Fruit fly (Drosophila melanogaster) whole organism, embryonic: ENCODE data around the gene IKKbeta.

ENCODE experiments used
- BtbVII ChIP-seq: fragments of 200-800 bp; sonication (Bioruptor generic); optimal IDR thresholded peaks from 3 replicates; lab custom pipeline; 2017; ENCODE audit warnings: missing biosample characterization, mild to moderate bottlenecking, missing genetic modification characterization
- CG10543 ChIP-seq: fragments of 200-800 bp; sonication (Bioruptor generic); optimal IDR thresholded peaks from 3 replicates; lab custom pipeline; 2017; ENCODE audit warnings: missing biosample characterization, mild to moderate bottlenecking, missing genetic modification characterization, moderate library complexity
- CG11456 ChIP-seq: fragments of 200-800 bp; sonication (Bioruptor generic); IDR thresholded peaks from 3 replicates; pipeline ENCODE4 v1.3.6; 2022; ENCODE audit warnings: missing biosample characterization, missing genetic modification characterization
- CG11560 ChIP-seq: fragments of 200-800 bp; sonication (Bioruptor generic); IDR thresholded peaks from 3 replicates; pipeline ENCODE4 v1.3.6; 2022; ENCODE audit warnings: missing biosample characterization, missing genetic modification characterization
- CG11723 ChIP-seq: fragments of 200-800 bp; sonication (Bioruptor generic); optimal IDR thresholded peaks from 2 replicates; lab custom pipeline; 2017; ENCODE audit warnings: missing biosample characterization, mild to moderate bottlenecking, missing genetic modification characterization
- CG13123 ChIP-seq: fragments of 200-800 bp; sonication (Bioruptor generic); optimal IDR thresholded peaks from 2 replicates; lab custom pipeline; 2016; ENCODE audit warnings: missing biosample characterization, missing genetic modification characterization
- CG15601 ChIP-seq: fragments of 200-800 bp; sonication (Bioruptor generic); optimal IDR thresholded peaks from 3 replicates; lab custom pipeline; 2019; ENCODE audit warnings: missing biosample characterization, mild to moderate bottlenecking, missing genetic modification characterization, moderate library complexity
- CG17912 ChIP-seq: fragments of 200-800 bp; sonication (Bioruptor generic); optimal IDR thresholded peaks from 2 replicates; lab custom pipeline; 2018; ENCODE audit warnings: missing biosample characterization, mild to moderate bottlenecking, missing genetic modification characterization
- CG18476 ChIP-seq: fragments of 200-800 bp; sonication (Bioruptor generic); optimal IDR thresholded peaks from 2 replicates; lab custom pipeline; 2016; ENCODE audit warnings: missing biosample characterization, mild to moderate bottlenecking, missing genetic modification characterization
- CG18619 ChIP-seq: fragments of 200-800 bp; sonication (Bioruptor generic); optimal IDR thresholded peaks from 3 replicates; lab custom pipeline; 2017; ENCODE audit warnings: missing biosample characterization, mild to moderate bottlenecking, missing genetic modification characterization
- CG2678 ChIP-seq: fragments of 200-800 bp; sonication (Bioruptor generic); optimal IDR thresholded peaks from 3 replicates; lab custom pipeline; 2019; ENCODE audit warnings: missing biosample characterization, mild to moderate bottlenecking, missing genetic modification characterization, moderate library complexity
- CG4328 ChIP-seq: fragments of 200-800 bp; sonication (Bioruptor generic); optimal IDR thresholded peaks from 3 replicates; lab custom pipeline; 2017; ENCODE audit warnings: missing biosample characterization, missing genetic modification reagents, missing genetic modification characterization
- CG5180 ChIP-seq: fragments of 200-800 bp; sonication (Bioruptor generic); optimal IDR thresholded peaks from 3 replicates; lab custom pipeline; 2017; ENCODE audit warnings: missing biosample characterization, missing genetic modification characterization, mild to moderate bottlenecking, moderate library complexity, missing genetic modification reagents
- CG6765 ChIP-seq: fragments of 200-800 bp; sonication (Bioruptor generic); optimal IDR thresholded peaks from 3 replicates; lab custom pipeline; 2017; ENCODE audit warnings: missing biosample characterization, mild to moderate bottlenecking, missing genetic modification characterization
- CG6813 ChIP-seq: fragments of 200-800 bp; sonication (Bioruptor generic); optimal IDR thresholded peaks from 2 replicates; lab custom pipeline; 2017; ENCODE audit warnings: missing biosample characterization, missing genetic modification characterization, mild to moderate bottlenecking, moderate library complexity, missing genetic modification reagents
- CG8290 ChIP-seq, 3 experiments: fragments of 200-800 bp; sonication (Bioruptor generic); optimal IDR thresholded peaks; 2 replicates each; lab custom pipeline; 2016 to 2019; ENCODE audit warnings: missing biosample characterization in 3 of 3, missing genetic modification characterization in 3 of 3, mild to moderate bottlenecking in 2 of 3, moderate library complexity in 1 of 3
- CG9609 ChIP-seq: fragments of 200-800 bp; sonication (Bioruptor generic); optimal IDR thresholded peaks from 3 replicates; lab custom pipeline; 2016; ENCODE audit warnings: missing biosample characterization, missing genetic modification characterization
- CrebB ChIP-seq: fragments of 200-800 bp; sonication (Bioruptor generic); optimal IDR thresholded peaks from 3 replicates; lab custom pipeline; 2018; ENCODE audit warnings: missing biosample characterization, mild to moderate bottlenecking, missing genetic modification characterization
- Dip2 ChIP-seq: fragments of 200-800 bp; sonication (Bioruptor generic); IDR thresholded peaks from 2 replicates; pipeline ENCODE4 v1.3.6; 2022; ENCODE audit warnings: missing biosample characterization, missing genetic modification characterization
- ERR ChIP-seq: fragments of 200-800 bp; sonication (Bioruptor generic); optimal IDR thresholded peaks from 2 replicates; lab custom pipeline; 2016; ENCODE audit warnings: missing biosample characterization, missing genetic modification characterization
- HHEX ChIP-seq: fragments of 200-800 bp; sonication (Bioruptor generic); optimal IDR thresholded peaks from 3 replicates; lab custom pipeline; 2017; ENCODE audit warnings: missing biosample characterization, mild to moderate bottlenecking, missing genetic modification characterization, missing genetic modification reagents
- HLH54F ChIP-seq: fragments of 200-800 bp; sonication (Bioruptor generic); optimal IDR thresholded peaks from 3 replicates; lab custom pipeline; 2016; ENCODE audit warnings: missing biosample characterization, missing genetic modification characterization
- HmgZ ChIP-seq: fragments of 200-800 bp; sonication (Bioruptor generic); optimal IDR thresholded peaks from 2 replicates; lab custom pipeline; 2018; ENCODE audit warnings: missing biosample characterization, mild to moderate bottlenecking, missing genetic modification characterization
- Hr51 ChIP-seq, 2 experiments: fragments of 200-800 bp; sonication (Bioruptor generic); optimal IDR thresholded peaks; 2 replicates in 1 of 2; 3 replicates in 1 of 2; lab custom pipeline; 2016 to 2018; ENCODE audit warnings: missing biosample characterization in 2 of 2, missing genetic modification characterization in 2 of 2, mild to moderate bottlenecking in 1 of 2, moderate library complexity in 1 of 2
- Lhr ChIP-seq: fragments of 200-800 bp; sonication (Bioruptor generic); optimal IDR thresholded peaks from 3 replicates; lab custom pipeline; 2017; ENCODE audit warnings: mild to moderate bottlenecking, missing biosample characterization, missing genetic modification reagents, missing genetic modification characterization
- MBD-R2 ChIP-seq: fragments of 200-800 bp; sonication (Bioruptor generic); IDR thresholded peaks from 2 replicates; pipeline ENCODE4 v1.3.6; 2022; ENCODE audit warnings: missing biosample characterization, missing genetic modification characterization
- Nf-YB ChIP-seq: fragments of 200-800 bp; sonication (Bioruptor generic); optimal IDR thresholded peaks from 3 replicates; lab custom pipeline; 2019; ENCODE audit warnings: missing biosample characterization, mild to moderate bottlenecking, missing genetic modification characterization, moderate library complexity
- PHDP ChIP-seq: fragments of 200-800 bp; sonication (Bioruptor generic); optimal IDR thresholded peaks from 3 replicates; lab custom pipeline; 2018; ENCODE audit warnings: missing biosample characterization, mild to moderate bottlenecking, missing genetic modification characterization, moderate library complexity
- Pdp1 ChIP-seq, 2 experiments: fragments of 200-800 bp; sonication (Bioruptor generic); optimal IDR thresholded peaks; 3 replicates each; lab custom pipeline; 2016; ENCODE audit warnings: missing biosample characterization in 2 of 2, missing genetic modification characterization in 2 of 2, mild to moderate bottlenecking in 1 of 2, moderate library complexity in 1 of 2
- Rfx ChIP-seq: fragments of 200-800 bp; sonication (Bioruptor generic); IDR thresholded peaks from 2 replicates; pipeline ENCODE4 v1.3.6; 2022; ENCODE audit warnings: missing biosample characterization, missing genetic modification characterization
- Scr ChIP-seq: fragments of 200-800 bp; sonication (Bioruptor generic); IDR thresholded peaks from 2 replicates; pipeline ENCODE4 v1.3.6; 2022; ENCODE audit warnings: missing biosample characterization, missing genetic modification characterization; ENCODE audit not compliant: partially characterized antibody
- Stat92E ChIP-seq, 3 experiments: fragments of >200 bp in 2 of 3; fragments of 200-800 bp in 1 of 3; sonication (Bioruptor generic) in 1 of 3; optimal IDR thresholded peaks; 2 replicates each; lab custom pipeline; 2017 to 2019; ENCODE audit warnings: missing biosample characterization in 3 of 3, missing genetic modification characterization in 3 of 3, mild to moderate bottlenecking in 1 of 3, moderate library complexity in 1 of 3
- br ChIP-seq: fragments of >200 bp; optimal IDR thresholded peaks from 2 replicates; lab custom pipeline; 2017
- chm ChIP-seq: fragments of 200-800 bp; sonication (Bioruptor generic); IDR thresholded peaks from 2 replicates; pipeline ENCODE4 v1.3.6; 2022; ENCODE audit warnings: missing biosample characterization, missing genetic modification characterization
- ind ChIP-seq: fragments of 200-800 bp; sonication (Bioruptor generic); optimal IDR thresholded peaks from 3 replicates; lab custom pipeline; 2016; ENCODE audit warnings: missing biosample characterization, missing genetic modification characterization
- lov ChIP-seq, 2 experiments: fragments of 200-800 bp in 1 of 2; fragments of >200 bp in 1 of 2; sonication (Bioruptor generic) in 1 of 2; IDR thresholded peaks in 1 of 2; optimal IDR thresholded peaks in 1 of 2; 2 replicates in 1 of 2; 3 replicates in 1 of 2; pipeline versions ENCODE4 v1.3.6 to Lab custom; 2017 to 2022; ENCODE audit warnings: missing biosample characterization in 1 of 2, missing genetic modification characterization in 1 of 2
- nau ChIP-seq: fragments of 200-800 bp; sonication (Bioruptor generic); optimal IDR thresholded peaks from 3 replicates; lab custom pipeline; 2017; ENCODE audit warnings: missing biosample characterization, mild to moderate bottlenecking, missing genetic modification characterization, missing genetic modification reagents
- odd ChIP-seq: fragments of 200-800 bp; sonication (Bioruptor generic); optimal IDR thresholded peaks from 2 replicates; lab custom pipeline; 2017; ENCODE audit warnings: missing biosample characterization, mild to moderate bottlenecking, missing genetic modification characterization
- onecut ChIP-seq: fragments of 200-800 bp; sonication (Bioruptor generic); IDR thresholded peaks from 2 replicates; pipeline ENCODE4 v1.3.6; 2022; ENCODE audit warnings: missing biosample characterization, missing genetic modification characterization
- repo ChIP-seq: fragments of 200-800 bp; sonication (Bioruptor generic); optimal IDR thresholded peaks from 2 replicates; lab custom pipeline; 2016; ENCODE audit warnings: missing biosample characterization, missing genetic modification characterization
- run ChIP-seq: fragments of 200-800 bp; sonication (Bioruptor generic); optimal IDR thresholded peaks from 3 replicates; lab custom pipeline; 2018; ENCODE audit warnings: missing biosample characterization, mild to moderate bottlenecking, missing genetic modification characterization
- sd ChIP-seq: fragments of 200-800 bp; sonication (Bioruptor generic); optimal IDR thresholded peaks from 3 replicates; lab custom pipeline; 2018; ENCODE audit warnings: missing biosample characterization, mild to moderate bottlenecking, missing genetic modification characterization, moderate library complexity
- sens ChIP-seq: fragments of 200-800 bp; sonication (Bioruptor generic); peaks from one replicate; lab custom pipeline; 2016; ENCODE audit warnings: missing biosample characterization, missing genetic modification characterization
- sens-2 ChIP-seq: fragments of 200-800 bp; sonication (Bioruptor generic); IDR thresholded peaks from 2 replicates; pipeline ENCODE4 v1.3.6; 2022; ENCODE audit warnings: missing biosample characterization, missing genetic modification characterization
- sim ChIP-seq: fragments of 200-800 bp; sonication (Bioruptor generic); IDR thresholded peaks from 2 replicates; pipeline ENCODE4 v1.3.6; 2022; ENCODE audit warnings: missing biosample characterization, missing genetic modification characterization
- unc-4 ChIP-seq: fragments of 200-800 bp; sonication (Bioruptor generic); IDR thresholded peaks from 2 replicates; pipeline ENCODE4 v1.3.6; 2022; ENCODE audit warnings: missing biosample characterization, missing genetic modification characterization; ENCODE audit not compliant: partially characterized antibody
- unpg ChIP-seq: fragments of 200-800 bp; sonication (Bioruptor generic); optimal IDR thresholded peaks from 3 replicates; lab custom pipeline; 2018; ENCODE audit warnings: missing biosample characterization, mild to moderate bottlenecking, missing genetic modification characterization, moderate library complexity

The IKKbeta gene

dm6 chr3R:16013580-16013979 is 35.6 kb downstream of the IKKbeta start (continued):
- no peak for TF ChIP-seq HHEX (GFP tag; lab: Kevin White, UChicago)
- no peak for TF ChIP-seq lov (optimal IDR thresholded peaks at IDR 0.05; lab: Kevin White, UChicago)
- no peak for TF ChIP-seq lov (GFP tag; IDR thresholded peaks at IDR 0.05; lab: Robert Waterston, UW)
- no peak for TF ChIP-seq CG18476 (GFP tag; lab: Kevin White, UChicago)
- TF ChIP-seq CG18619 (GFP tag; lab: Kevin White, UChicago), result no peak
- no peak for TF ChIP-seq CG6765 (GFP tag; lab: Kevin White, UChicago)
- no peak for TF ChIP-seq Dip2 (GFP tag; lab: Robert Waterston, UW)
- no peak for TF ChIP-seq CG11723 (GFP tag; lab: Kevin White, UChicago)
- TF ChIP-seq Lhr (GFP tag; lab: Kevin White, UChicago), result no peak
- TF ChIP-seq sim (GFP tag; lab: Robert Waterston, UW), result no peak
- no peak for TF ChIP-seq onecut
- peak; percentile 94 for TF ChIP-seq Nf-YB (GFP tag; lab: Kevin White, UChicago)
- TF ChIP-seq CG9609 (GFP tag; lab: Kevin White, UChicago), result no peak
- no peak for TF ChIP-seq nau (GFP tag; lab: Kevin White, UChicago)
- no peak for TF ChIP-seq CG11456

DNA sequence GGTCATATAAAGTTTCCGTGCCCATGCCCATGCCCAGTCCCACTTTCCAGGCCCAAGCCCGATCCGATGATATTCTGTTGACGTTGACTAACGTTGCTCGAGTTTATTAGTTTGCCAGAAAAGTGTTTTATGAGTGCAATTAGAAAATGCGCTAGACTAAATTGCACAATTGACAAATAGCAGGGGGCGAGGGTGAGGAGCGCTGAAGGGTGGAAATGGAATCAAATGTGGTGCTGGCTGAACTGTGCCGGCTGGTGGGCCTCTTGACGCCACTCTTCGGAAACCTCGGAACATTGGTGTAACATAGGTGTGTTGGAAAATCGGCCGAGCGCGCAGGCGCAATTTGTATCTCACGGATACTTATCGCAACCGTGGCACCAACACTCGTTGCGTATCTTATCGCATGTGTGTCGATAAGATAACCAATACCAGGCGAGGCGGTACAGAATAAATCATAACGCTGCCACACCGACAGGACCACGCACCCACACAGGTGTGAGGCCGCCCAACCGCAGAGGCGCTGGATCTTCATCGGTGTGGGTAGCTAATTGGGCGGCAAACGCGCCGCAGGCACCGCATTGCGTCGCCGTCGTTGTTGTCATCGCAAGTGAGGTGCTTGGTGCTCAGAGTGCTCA is 37.4 kb downstream of the IKKbeta start:
- no peak for TF ChIP-seq unc-4
- TF ChIP-seq CG2678 (tag; lab: Kevin White, UChicago), result peak; percentile 58
- no peak for TF ChIP-seq MBD-R2
- peak in 1 of 2 experiments; percentile 43 for TF ChIP-seq Hr51 (GFP tag; optimal IDR thresholded peaks at IDR 0.05; lab: Kevin White, UChicago)
- TF ChIP-seq CG5180 (GFP tag; lab: Kevin White, UChicago), result peak; percentile 52
- peak; percentile 22 for TF ChIP-seq sd
- TF ChIP-seq CG8290 (GFP tag; optimal IDR thresholded peaks at IDR 0.05; lab: Kevin White, UChicago), result no peak
- TF ChIP-seq CG8290 (tag; optimal IDR thresholded peaks at IDR 0.05; lab: Kevin White, UChicago), result peak in 1 of 2 experiments; percentile 45
- TF ChIP-seq CrebB, result peak; percentile 11
- peak; percentile 16 for TF ChIP-seq CG17912 (GFP tag; lab: Kevin White, UChicago)
- TF ChIP-seq ind, result no peak
- TF ChIP-seq Pdp1 (GFP tag; optimal IDR thresholded peaks at IDR 0.05; lab: Kevin White, UChicago), result peak in 1 of 2 experiments; percentile 26
- peak; percentile 41 for TF ChIP-seq sens (GFP tag; lab: Kevin White, UChicago)
- peak; percentile 2 for TF ChIP-seq PHDP (tag; lab: Kevin White, UChicago)
- TF ChIP-seq unpg, result peak; percentile 11
- TF ChIP-seq CG10543 (GFP tag; lab: Kevin White, UChicago), result peak; percentile 82
- TF ChIP-seq CG4328 (GFP tag; lab: Kevin White, UChicago), result peak; percentile 20
- TF ChIP-seq repo (GFP tag; lab: Kevin White, UChicago), result no peak
- no peak for TF ChIP-seq sens-2 (GFP tag; lab: Robert Waterston, UW)
- TF ChIP-seq HLH54F, result no peak
- TF ChIP-seq odd (GFP tag; lab: Kevin White, UChicago), result peak; percentile 38
- TF ChIP-seq CG13123, result no peak
- TF ChIP-seq ERR (GFP tag; lab: Kevin White, UChicago), result no peak
- no peak for TF ChIP-seq br (lab: Kevin White, UChicago)
- no peak for TF ChIP-seq Stat92E (GFP tag; optimal IDR thresholded peaks at IDR 0.05; lab: Kevin White, UChicago)
- 0 out of 2 replicates have a peak, but pooled peaks have one; percentile 5 for TF ChIP-seq Rfx
- no peak for TF ChIP-seq CG6813 (GFP tag; lab: Kevin White, UChicago)
- peak; percentile 46 for TF ChIP-seq BtbVII (GFP tag; lab: Kevin White, UChicago)
- peak; percentile 6 for TF ChIP-seq CG15601 (tag; lab: Kevin White, UChicago)
- TF ChIP-seq Scr, result no peak
- TF ChIP-seq chm (GFP tag; lab: Robert Waterston, UW), result no peak
- peak; percentile 57 for TF ChIP-seq HmgZ (tag; lab: Kevin White, UChicago)
- TF ChIP-seq CG11560 (tag; lab: Robert Waterston, UW), result no peak
- no peak for TF ChIP-seq run (tag; lab: Kevin White, UChicago)
